Fruit fly (Drosophila melanogaster) whole organism, wandering third instar larva: Measurements from ENCODE around the gene Mondo.

Experiments
- Abd-B ChIP-seq: fragments of >200 bp; optimal IDR thresholded peaks from 2 replicates; lab custom pipeline; 2017; ENCODE audit warnings: missing biosample characterization, missing genetic modification characterization
- CG32264 ChIP-seq: fragments of 200-800 bp; sonication (Bioruptor generic); optimal IDR thresholded peaks from 2 replicates; lab custom pipeline; 2016; ENCODE audit warnings: missing biosample characterization, missing genetic modification characterization
- CG9705 ChIP-seq: fragments of 200-800 bp; sonication (Bioruptor generic); optimal IDR thresholded peaks from 2 replicates; lab custom pipeline; 2018; ENCODE audit warnings: missing biosample characterization, mild to moderate bottlenecking, missing genetic modification characterization
- CrebA ChIP-seq: fragments of 200-800 bp; sonication (Bioruptor generic); optimal IDR thresholded peaks from 2 replicates; lab custom pipeline; 2016; ENCODE audit warnings: missing biosample characterization, mild to moderate bottlenecking, missing genetic modification characterization, borderline replicate concordance
- Dfd ChIP-seq: fragments of >200 bp; optimal IDR thresholded peaks from 2 replicates; lab custom pipeline; 2017; ENCODE audit warnings: missing biosample characterization, missing genetic modification characterization
- Dif ChIP-seq: fragments of 200-275, 200-300 bp; sonication (Bioruptor generic); optimal IDR thresholded peaks from 2 replicates; lab custom pipeline; 2018; ENCODE audit warnings: missing biosample characterization, missing genetic modification characterization; ENCODE audit not compliant: partially characterized antibody
- GATAd ChIP-seq: sonication (Bioruptor generic); optimal IDR thresholded peaks from 2 replicates; lab custom pipeline; 2016; ENCODE audit warnings: missing biosample characterization, missing genetic modification characterization
- HLH106 ChIP-seq: fragments of 200-800 bp; optimal IDR thresholded peaks from 3 replicates; lab custom pipeline; 2019; ENCODE audit warnings: missing biosample characterization, mild to moderate bottlenecking, missing genetic modification characterization, moderate library complexity
- Hnf4 ChIP-seq: fragments of 200-800 bp; sonication (Bioruptor generic); optimal IDR thresholded peaks from 2 replicates; lab custom pipeline; 2016; ENCODE audit warnings: missing biosample characterization, mild to moderate bottlenecking, missing genetic modification characterization
- Hr78 ChIP-seq: fragments of >200 bp; optimal IDR thresholded peaks from 2 replicates; lab custom pipeline; 2017; ENCODE audit warnings: missing biosample characterization, missing genetic modification characterization
- Hr83 ChIP-seq: fragments of 200-300 bp; sonication (Bioruptor generic); optimal IDR thresholded peaks from 2 replicates; lab custom pipeline; 2016; ENCODE audit warnings: missing biosample characterization, mild to moderate bottlenecking, missing genetic modification characterization, moderate library complexity; ENCODE audit not compliant: poor library complexity, severe bottlenecking
- Jra ChIP-seq: sonication (Bioruptor generic); optimal IDR thresholded peaks from 2 replicates; lab custom pipeline; 2016; ENCODE audit warnings: missing biosample characterization, missing genetic modification characterization
- Mio ChIP-seq: sonication (Bioruptor generic); optimal IDR thresholded peaks from 2 replicates; lab custom pipeline; 2016; ENCODE audit warnings: missing biosample characterization, missing genetic modification characterization
- Myc ChIP-seq: fragments of >200 bp; optimal IDR thresholded peaks from 2 replicates; lab custom pipeline; 2017
- N ChIP-seq: fragments of >200 bp; optimal IDR thresholded peaks from 2 replicates; lab custom pipeline; 2018; ENCODE audit warnings: missing biosample characterization, missing external identifiers, missing genetic modification characterization
- OdsH ChIP-seq: fragments of 200-800 bp; sonication (Bioruptor generic); optimal IDR thresholded peaks from 2 replicates; lab custom pipeline; 2016; ENCODE audit warnings: missing biosample characterization, mild to moderate bottlenecking, missing genetic modification characterization
- Rel ChIP-seq, 2 experiments: fragments of 200-800 bp; sonication (Bioruptor generic) in 1 of 2; optimal IDR thresholded peaks; 2 replicates in 1 of 2; 3 replicates in 1 of 2; lab custom pipeline; 2016 to 2019; ENCODE audit warnings: mild to moderate bottlenecking in 2 of 2, missing biosample characterization in 2 of 2, missing genetic modification characterization in 2 of 2, moderate library complexity in 1 of 2
- Sp1 ChIP-seq: fragments of 200-800 bp; sonication (Bioruptor generic); optimal IDR thresholded peaks from 3 replicates; lab custom pipeline; 2019; ENCODE audit warnings: missing biosample characterization, mild to moderate bottlenecking, missing genetic modification characterization, moderate library complexity
- Vsx2 ChIP-seq: fragments of 200-300, 225-300 bp; sonication (Bioruptor generic); optimal IDR thresholded peaks from 2 replicates; lab custom pipeline; 2018; ENCODE audit warnings: missing biosample characterization, missing genetic modification characterization; ENCODE audit not compliant: partially characterized antibody
- br ChIP-seq: fragments of 200-800 bp; sonication (Bioruptor generic); optimal IDR thresholded peaks from 2 replicates; lab custom pipeline; 2016; ENCODE audit warnings: missing biosample characterization, missing genetic modification characterization
- brk ChIP-seq: fragments of 200-800 bp; sonication (Bioruptor generic); optimal IDR thresholded peaks from 2 replicates; lab custom pipeline; 2016; ENCODE audit warnings: missing biosample characterization, mild to moderate bottlenecking, missing genetic modification characterization
- dl ChIP-seq, 2 experiments: fragments of 175-275, 200-275 bp in 1 of 2; fragments of 200-275 bp in 1 of 2; sonication (Bioruptor generic); optimal IDR thresholded peaks; lab custom pipeline; 2018; ENCODE audit warnings: mild to moderate bottlenecking in 2 of 2, missing biosample characterization in 2 of 2, missing genetic modification characterization in 2 of 2, moderate library complexity in 2 of 2; ENCODE audit not compliant: partially characterized antibody in 2 of 2, insufficient read depth in 1 of 2
- dmrt93B ChIP-seq: fragments of 200-800 bp; sonication (Bioruptor generic); optimal IDR thresholded peaks from 2 replicates; lab custom pipeline; 2018; ENCODE audit warnings: missing biosample characterization, mild to moderate bottlenecking, missing genetic modification characterization
- dsf ChIP-seq: sonication (Bioruptor generic); optimal IDR thresholded peaks from 2 replicates; lab custom pipeline; 2016; ENCODE audit warnings: missing biosample characterization, missing genetic modification characterization, borderline replicate concordance
- ey ChIP-seq: fragments of 200-800 bp; sonication (Bioruptor generic); optimal IDR thresholded peaks from 2 replicates; lab custom pipeline; 2016; ENCODE audit warnings: missing biosample characterization, missing genetic modification characterization
- foxo ChIP-seq, 2 experiments: fragments of 200-800 bp; sonication (Bioruptor generic); optimal IDR thresholded peaks; 2 replicates in 1 of 2; 3 replicates in 1 of 2; lab custom pipeline; 2016 to 2017; ENCODE audit warnings: missing biosample characterization in 2 of 2, missing genetic modification characterization in 2 of 2
- fru ChIP-seq: fragments of 200-800 bp; sonication (Bioruptor generic); optimal IDR thresholded peaks from 3 replicates; lab custom pipeline; 2016; ENCODE audit warnings: missing biosample characterization, mild to moderate bottlenecking, missing genetic modification characterization
- h ChIP-seq: fragments of 200-800 bp; sonication (Bioruptor generic); optimal IDR thresholded peaks from 3 replicates; lab custom pipeline; 2016; ENCODE audit warnings: missing biosample characterization, mild to moderate bottlenecking, missing genetic modification characterization
- jim ChIP-seq: fragments of 175-275, 200-325 bp; sonication (Bioruptor generic); optimal IDR thresholded peaks from 2 replicates; lab custom pipeline; 2016; ENCODE audit warnings: missing biosample characterization, mild to moderate bottlenecking, missing genetic modification characterization
- lola ChIP-seq: fragments of >200 bp; optimal IDR thresholded peaks from 2 replicates; lab custom pipeline; 2017; ENCODE audit warnings: missing biosample characterization, missing genetic modification characterization
- pan ChIP-seq: fragments of >200 bp; optimal IDR thresholded peaks from 2 replicates; lab custom pipeline; 2017
- psq ChIP-seq: fragments of 200-800 bp; sonication (Bioruptor generic); optimal IDR thresholded peaks from 3 replicates; lab custom pipeline; 2017; ENCODE audit warnings: missing biosample characterization, mild to moderate bottlenecking, missing genetic modification characterization, moderate library complexity
- rgr ChIP-seq: fragments of 200-800 bp; sonication (Bioruptor generic); optimal IDR thresholded peaks from 3 replicates; lab custom pipeline; 2016; ENCODE audit warnings: missing biosample characterization, mild to moderate bottlenecking, missing genetic modification characterization
- sage ChIP-seq: fragments of 200-800 bp; sonication (Bioruptor generic); optimal IDR thresholded peaks from 2 replicates; lab custom pipeline; 2016; ENCODE audit warnings: missing biosample characterization, mild to moderate bottlenecking, missing genetic modification characterization
- sv ChIP-seq: fragments of 200-800 bp; sonication (Bioruptor generic); optimal IDR thresholded peaks from 3 replicates; lab custom pipeline; 2016; ENCODE audit warnings: missing biosample characterization, missing genetic modification characterization
- tai ChIP-seq: sonication (Bioruptor generic); optimal IDR thresholded peaks from 2 replicates; lab custom pipeline; 2016; ENCODE audit warnings: missing biosample characterization, missing genetic modification characterization
- usp ChIP-seq: fragments of >200 bp; optimal IDR thresholded peaks from 2 replicates; lab custom pipeline; 2017; ENCODE audit warnings: missing biosample characterization, missing genetic modification characterization
- woc ChIP-seq: sonication (Bioruptor generic); optimal IDR thresholded peaks from 2 replicates; lab custom pipeline; 2016; ENCODE audit warnings: missing biosample characterization, mild to moderate bottlenecking, missing genetic modification characterization

Gene Mondo

DNA sequence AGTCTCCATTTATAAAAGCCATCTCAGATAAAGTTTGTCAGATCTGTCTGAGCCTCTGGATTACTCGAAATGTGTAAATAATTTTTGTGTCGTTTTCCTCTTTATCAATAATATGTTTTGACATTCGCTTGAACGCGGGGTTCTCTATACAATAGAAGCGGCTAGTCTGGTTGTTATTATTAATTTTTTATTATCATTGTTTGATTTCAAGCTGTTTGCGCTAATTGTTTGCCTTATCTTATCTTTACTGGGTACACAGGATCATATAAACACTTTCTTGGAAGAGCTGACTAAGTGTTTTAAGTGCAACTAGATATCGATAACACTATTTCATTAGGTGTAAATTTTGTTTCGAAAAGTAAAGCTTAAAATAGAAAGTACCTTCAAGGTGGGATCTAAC, 41.7 kb downstream of the Mondo start:
- TF ChIP-seq tai (peak; percentile 24), sage (GFP tag; lab: Kevin White, UChicago) (no peak)

dm6 chr2L:21266277-21266676, 43.6 kb downstream of the Mondo start:
- no peak for TF ChIP-seq usp (GFP tag; lab: Kevin White, UChicago)
- no peak for TF ChIP-seq brk (GFP tag; lab: Kevin White, UChicago)
- TF ChIP-seq pan (lab: Kevin White, UChicago) = no peak
- TF ChIP-seq foxo (GFP tag; optimal IDR thresholded peaks at IDR 0.05; lab: Kevin White, UChicago) = no peak
- TF ChIP-seq tai = no peak
- no peak for TF ChIP-seq lola (GFP tag; lab: Kevin White, UChicago)
- TF ChIP-seq Hr83 = no peak
- TF ChIP-seq Hr78 = no peak
- TF ChIP-seq Rel (GFP tag; optimal IDR thresholded peaks at IDR 0.05; lab: Kevin White, UChicago) = no peak
- no peak for TF ChIP-seq Rel (tag; optimal IDR thresholded peaks at IDR 0.05; lab: Kevin White, UChicago)
- no peak for TF ChIP-seq woc
- TF ChIP-seq GATAd (GFP tag; lab: Kevin White, UChicago) = no peak
- TF ChIP-seq N (GFP tag; lab: Kevin White, UChicago) = no peak
- no peak for TF ChIP-seq Dif (GFP tag; lab: Kevin White, UChicago)
- no peak for TF ChIP-seq jim (GFP tag; lab: Kevin White, UChicago)
- TF ChIP-seq Dfd (GFP tag; lab: Kevin White, UChicago) = no peak
- TF ChIP-seq, all 38 proteins: peak for 0

DNA sequence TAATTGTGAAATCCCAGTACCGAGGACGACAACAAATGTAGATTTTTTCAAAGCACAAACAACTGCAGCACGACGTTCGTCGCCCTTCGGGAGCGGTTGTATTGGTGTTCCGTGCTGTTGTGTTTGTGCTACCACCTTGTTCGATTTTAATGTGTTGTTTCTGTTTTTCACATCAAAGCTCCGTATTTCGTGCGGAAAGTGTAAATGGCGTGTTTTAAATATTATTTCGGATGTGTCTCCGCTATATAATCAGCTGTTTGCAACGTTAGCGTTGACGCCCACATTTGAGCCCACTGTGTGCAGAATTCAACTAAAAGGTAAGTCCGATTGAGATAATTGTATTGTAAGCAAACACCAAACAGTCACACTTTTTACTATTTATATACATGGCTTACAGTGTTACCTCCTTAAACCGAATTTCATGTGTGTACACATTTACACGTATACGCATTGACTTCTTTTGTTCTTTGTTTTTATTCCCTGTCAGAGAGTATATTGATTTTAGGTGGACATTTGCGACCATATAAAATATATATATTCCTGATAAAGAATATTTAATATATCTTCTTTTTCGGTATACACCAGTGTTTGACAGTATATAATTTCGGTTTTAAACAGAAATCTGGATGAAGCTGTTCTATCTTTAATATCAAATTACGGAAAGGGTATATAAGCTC, 46.2 kb downstream of the Mondo start:
- TF ChIP-seq rgr (GFP tag; lab: Kevin White, UChicago) (peak; percentile 31), jim (GFP tag; lab: Kevin White, UChicago) (no peak), dl (GFP tag; optimal IDR thresholded peaks at IDR 0.05; lab: Kevin White, UChicago; ENCODE audit: insufficient read depth in 1 of 2, partially characterized antibody in 2 of 2) (no peak), dmrt93B (GFP tag; lab: Kevin White, UChicago) (no peak), lola (GFP tag; lab: Kevin White, UChicago) (no peak), Rel (GFP tag; optimal IDR thresholded peaks at IDR 0.05; lab: Kevin White, UChicago) (no peak), Rel (tag; optimal IDR thresholded peaks at IDR 0.05; lab: Kevin White, UChicago) (no peak), brk (GFP tag; lab: Kevin White, UChicago) (no peak), usp (GFP tag; lab: Kevin White, UChicago) (no peak), tai (no peak), Jra (GFP tag; lab: Kevin White, UChicago) (no peak), Sp1 (GFP tag; lab: Kevin White, UChicago) (no peak), Vsx2 (GFP tag; lab: Kevin White, UChicago) (no peak), GATAd (GFP tag; lab: Kevin White, UChicago) (no peak), Hr78 (no peak), foxo (GFP tag; optimal IDR thresholded peaks at IDR 0.05; lab: Kevin White, UChicago) (peak in 1 of 2 experiments; percentile 39), Abd-B (GFP tag; lab: Kevin White, UChicago) (no peak), woc (peak; percentile 48), Dfd (GFP tag; lab: Kevin White, UChicago) (no peak), Mio (GFP tag; lab: Kevin White, UChicago) (no peak), OdsH (GFP tag; lab: Kevin White, UChicago) (peak; percentile 33), HLH106 (tag; lab: Kevin White, UChicago) (no peak), h (GFP tag; lab: Kevin White, UChicago) (peak; percentile 37), sv (no peak), N (GFP tag; lab: Kevin White, UChicago) (no peak), Hr83 (no peak), sage (GFP tag; lab: Kevin White, UChicago) (no peak), Dif (GFP tag; lab: Kevin White, UChicago) (no peak), ey (GFP tag; lab: Kevin White, UChicago) (no peak), Myc (no peak), fru (GFP tag; lab: Kevin White, UChicago) (peak; percentile 14), Hnf4 (GFP tag; lab: Kevin White, UChicago) (peak; percentile 23), psq (GFP tag; lab: Kevin White, UChicago) (no peak), CG32264 (GFP tag; lab: Kevin White, UChicago) (no peak), pan (lab: Kevin White, UChicago) (no peak), CG9705 (GFP tag; lab: Kevin White, UChicago) (no peak), br (GFP tag; lab: Kevin White, UChicago) (no peak), CrebA (GFP tag; lab: Kevin White, UChicago) (no peak), dsf (no peak)
